Fruit fly (Drosophila melanogaster): ENCODE results near the gene CG15337.

Gene CG15337

DNA sequence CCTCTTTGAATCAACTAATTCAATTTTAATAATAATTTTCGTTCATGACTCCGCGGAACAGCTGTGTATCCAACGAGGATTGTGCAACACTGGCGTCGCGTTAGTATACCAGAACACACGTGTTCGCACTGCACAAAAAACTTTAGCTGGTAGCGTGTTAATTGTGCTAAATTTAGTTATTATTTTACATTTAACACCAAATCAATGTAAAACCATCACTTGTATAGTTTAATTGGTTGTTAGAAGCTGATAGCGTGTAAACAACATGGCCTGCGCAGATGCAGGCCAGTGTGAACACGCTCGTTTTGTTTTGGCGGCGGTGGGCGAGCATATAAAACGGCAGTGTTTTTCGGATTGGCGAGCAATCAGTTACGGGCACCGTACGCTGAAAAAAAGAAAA lies 2.6 kb upstream of the CG15337 start, which contains the start of the genes Traf6 and GIIIspla2 (continued):
- TF ChIP-seq CG16779 (tag; optimal IDR thresholded peaks at IDR 0.05) = no peak
- TF ChIP-seq CG31627 (GFP tag; optimal IDR thresholded peaks at IDR 0.05) = peak; percentile 80
- TF ChIP-seq topi (GFP tag; optimal IDR thresholded peaks at IDR 0.05) = peak; percentile 80
- peak; percentile 80 for TF ChIP-seq CG15336 (GFP tag; IDR thresholded peaks at IDR 0.05)
- no peak for TF ChIP-seq CG32006 (GFP tag; optimal IDR thresholded peaks at IDR 0.05)
- no peak for TF ChIP-seq CG3919 (GFP tag; optimal IDR thresholded peaks at IDR 0.05)
- TF ChIP-seq lz (GFP tag; optimal IDR thresholded peaks at IDR 0.05) = peak; percentile 85
- TF ChIP-seq Hr38 (GFP tag; optimal IDR thresholded peaks at IDR 0.05) = no peak
- no peak for TF ChIP-seq CG8632 (GFP tag; optimal IDR thresholded peaks at IDR 0.05)
- TF ChIP-seq CG11294 (GFP tag; IDR thresholded peaks at IDR 0.05) = peak; percentile 64; the same call in 1 of the 2 replicates
- peak; percentile 81 for TF ChIP-seq CG10631 (GFP tag; optimal IDR thresholded peaks at IDR 0.05)
- TF ChIP-seq pdm3 (GFP tag; optimal IDR thresholded peaks at IDR 0.05) = peak; percentile 80
- TF ChIP-seq CG10669 (GFP tag; optimal IDR thresholded peaks at IDR 0.05) = peak; percentile 72
- no peak for TF ChIP-seq Smox (GFP tag; optimal IDR thresholded peaks at IDR 0.05)
- peak; percentile 79 for TF ChIP-seq Eip75B (GFP tag; optimal IDR thresholded peaks at IDR 0.05)
- peak; percentile 63 for TF ChIP-seq acj6 (GFP tag; optimal IDR thresholded peaks at IDR 0.05)
- peak; percentile 68 for TF ChIP-seq Ets96B (tag; optimal IDR thresholded peaks at IDR 0.05)
- no peak for TF ChIP-seq CG7368 (GFP tag; optimal IDR thresholded peaks at IDR 0.05)
- TF ChIP-seq Lpt (GFP tag; optimal IDR thresholded peaks at IDR 0.05) = peak; percentile 12
- TF ChIP-seq Sox102F (GFP tag; optimal IDR thresholded peaks at IDR 0.05) = no peak
- no peak for TF ChIP-seq CG6276 (GFP tag; optimal IDR thresholded peaks at IDR 0.05)
- TF ChIP-seq CG9139 (GFP tag; optimal IDR thresholded peaks at IDR 0.05) = no peak

- TF ChIP-seq lz (GFP tag; optimal IDR thresholded peaks at IDR 0.05) = no peak
- no peak for TF ChIP-seq CG3032 (tag; optimal IDR thresholded peaks at IDR 0.05)
- TF ChIP-seq vri (GFP tag; optimal IDR thresholded peaks at IDR 0.05) = no peak
- no peak for TF ChIP-seq fkh (GFP tag; optimal IDR thresholded peaks at IDR 0.05)
- TF ChIP-seq Sox14 (GFP tag; optimal IDR thresholded peaks at IDR 0.05) = no peak
- no peak for TF ChIP-seq topi (GFP tag; optimal IDR thresholded peaks at IDR 0.05)
- TF ChIP-seq CG6163 (GFP tag; IDR thresholded peaks at IDR 0.05) = no peak
- no peak for TF ChIP-seq Eip93F (GFP tag; optimal IDR thresholded peaks at IDR 0.05)
- no peak for TF ChIP-seq Smox (GFP tag; optimal IDR thresholded peaks at IDR 0.05)
- TF ChIP-seq dsx (GFP tag; optimal IDR thresholded peaks at IDR 0.05; ENCODE audit: poor library complexity, severe bottlenecking) = peak; percentile 28
- peak; percentile 49 for TF ChIP-seq CG16779 (tag; optimal IDR thresholded peaks at IDR 0.05)
- peak; percentile 6 for TF ChIP-seq CG10669 (GFP tag; optimal IDR thresholded peaks at IDR 0.05)
- TF ChIP-seq OdsH (GFP tag; optimal IDR thresholded peaks at IDR 0.05) = no peak
- TF ChIP-seq CG11902 (GFP tag; optimal IDR thresholded peaks at IDR 0.05) = no peak
- TF ChIP-seq CG8119 (GFP tag; IDR thresholded peaks at IDR 0.05) = peak; percentile 41; the same call in 1 of the 3 replicates
- no peak for TF ChIP-seq CG34406 (GFP tag; optimal IDR thresholded peaks at IDR 0.05)
- TF ChIP-seq Hr4 (GFP tag; optimal IDR thresholded peaks at IDR 0.05) = no peak
- TF ChIP-seq CG11294 (GFP tag; IDR thresholded peaks at IDR 0.05) = no peak
- no peak for TF ChIP-seq CG8632 (GFP tag; optimal IDR thresholded peaks at IDR 0.05)
- no peak for TF ChIP-seq Sox15 (GFP tag; optimal IDR thresholded peaks at IDR 0.05)
- peak; percentile 98 for TF ChIP-seq svp (GFP tag)
- TF ChIP-seq acj6 (GFP tag; optimal IDR thresholded peaks at IDR 0.05) = no peak
- peak; percentile 85 to 87 for TF ChIP-seq ss (GFP tag; optimal IDR thresholded peaks at IDR 0.05)
- TF ChIP-seq eg (GFP tag; IDR thresholded peaks at IDR 0.05) = peak; percentile 24; the same call in 1 of the 3 replicates
- TF ChIP-seq CG32006 (GFP tag; optimal IDR thresholded peaks at IDR 0.05) = no peak
- no peak for TF ChIP-seq Blimp-1 (GFP tag; optimal IDR thresholded peaks at IDR 0.05)
- no peak for TF ChIP-seq Gug (GFP tag; IDR thresholded peaks at IDR 0.05)
- no peak for TF ChIP-seq achi (GFP tag; optimal IDR thresholded peaks at IDR 0.05)
- no peak for TF ChIP-seq CG6792 (GFP tag; optimal IDR thresholded peaks at IDR 0.05)
- peak; percentile 36 for TF ChIP-seq net (GFP tag; optimal IDR thresholded peaks at IDR 0.05)
- no peak for TF ChIP-seq CG11762 (GFP tag; optimal IDR thresholded peaks at IDR 0.05; ENCODE audit: insufficient read depth)
- no peak for TF ChIP-seq CG10631 (GFP tag; optimal IDR thresholded peaks at IDR 0.05)
- TF ChIP-seq CG6276 (GFP tag; optimal IDR thresholded peaks at IDR 0.05) = peak; percentile 82
- no peak for TF ChIP-seq dac (GFP tag; optimal IDR thresholded peaks at IDR 0.05)
- no peak for TF ChIP-seq CG31627 (GFP tag; optimal IDR thresholded peaks at IDR 0.05)
- TF ChIP-seq CG8319 (GFP tag; optimal IDR thresholded peaks at IDR 0.05) = no peak
- no peak for TF ChIP-seq esn (GFP tag; optimal IDR thresholded peaks at IDR 0.05)
- TF ChIP-seq Lpt (GFP tag; optimal IDR thresholded peaks at IDR 0.05) = no peak
- peak; percentile 56 for TF ChIP-seq CG1621 (tag; optimal IDR thresholded peaks at IDR 0.05)
- TF ChIP-seq Met (GFP tag; optimal IDR thresholded peaks at IDR 0.05) = no peak
Observed at dm6 chrX:8158942-8159472, 847 bp upstream of the CG15337 start.
